Fruit fly (Drosophila melanogaster) whole organism, embryonic: ENCODE results near the gene Sil1.

Experiments used
- Antp ChIP-seq: fragments of 200-800 bp; sonication (Bioruptor generic); optimal IDR thresholded peaks from 3 replicates; lab custom pipeline; 2016; ENCODE audit warnings: missing biosample characterization, missing genetic modification characterization
- Atf3 ChIP-seq: fragments of 200-800 bp; sonication (Bioruptor generic); optimal IDR thresholded peaks from 3 replicates; lab custom pipeline; 2016; ENCODE audit warnings: missing biosample characterization, missing genetic modification characterization
- CG10366 ChIP-seq: fragments of 200-800 bp; sonication (Bioruptor generic); IDR thresholded peaks from 2 replicates; pipeline ENCODE4 v1.3.6; 2022; ENCODE audit warnings: missing biosample characterization, missing genetic modification characterization
- CG11247 ChIP-seq: fragments of 200-800 bp; sonication (Bioruptor generic); IDR thresholded peaks from 2 replicates; pipeline ENCODE4 v1.3.6; 2022; ENCODE audit warnings: missing biosample characterization, missing genetic modification characterization
- CG13123 ChIP-seq: fragments of 200-800 bp; sonication (Bioruptor generic); optimal IDR thresholded peaks from 2 replicates; lab custom pipeline; 2016; ENCODE audit warnings: missing biosample characterization, missing genetic modification characterization
- CG14965 ChIP-seq: fragments of 200-800 bp; sonication (Bioruptor generic); optimal IDR thresholded peaks from 2 replicates; lab custom pipeline; 2016; ENCODE audit warnings: missing biosample characterization, missing genetic modification characterization, borderline replicate concordance
- CG15011 ChIP-seq: fragments of 200-800 bp; sonication (Bioruptor generic); optimal IDR thresholded peaks from 3 replicates; lab custom pipeline; 2018; ENCODE audit warnings: missing biosample characterization, mild to moderate bottlenecking, missing genetic modification characterization
- CG1603 ChIP-seq: fragments of 200-800 bp; sonication (Bioruptor generic); optimal IDR thresholded peaks from 2 replicates; lab custom pipeline; 2019; ENCODE audit warnings: missing biosample characterization, mild to moderate bottlenecking, missing genetic modification characterization, moderate library complexity
- CG2120 ChIP-seq: fragments of 200-800 bp; sonication (Bioruptor generic); optimal IDR thresholded peaks from 3 replicates; lab custom pipeline; 2016; ENCODE audit warnings: missing biosample characterization, missing genetic modification characterization
- CG2875 ChIP-seq: fragments of 200-800 bp; sonication (Bioruptor generic); optimal IDR thresholded peaks from 2 replicates; lab custom pipeline; 2017; ENCODE audit warnings: missing biosample characterization, mild to moderate bottlenecking, missing genetic modification characterization, missing genetic modification reagents
- CG30403 ChIP-seq: fragments of 200-800 bp; sonication (Bioruptor generic); optimal IDR thresholded peaks from 3 replicates; lab custom pipeline; 2016; ENCODE audit warnings: missing biosample characterization, missing genetic modification characterization
- CG42726 ChIP-seq: fragments of 200-800 bp; sonication (Bioruptor generic); IDR thresholded peaks from 2 replicates; pipeline ENCODE4 v1.3.6; 2022; ENCODE audit warnings: missing biosample characterization, missing genetic modification characterization; ENCODE audit not compliant: partially characterized antibody
- CG4360 ChIP-seq: fragments of 200-800 bp; sonication (Bioruptor generic); IDR thresholded peaks from 2 replicates; pipeline ENCODE4 v1.3.6; 2022; ENCODE audit warnings: missing biosample characterization, missing genetic modification characterization
- CG4854 ChIP-seq: fragments of 200-800 bp; sonication (Bioruptor generic); optimal IDR thresholded peaks from 2 replicates; lab custom pipeline; 2016; ENCODE audit warnings: missing biosample characterization, missing genetic modification characterization, inconsistent platforms
- CG5180 ChIP-seq: fragments of 200-800 bp; sonication (Bioruptor generic); optimal IDR thresholded peaks from 3 replicates; lab custom pipeline; 2017; ENCODE audit warnings: missing biosample characterization, missing genetic modification characterization, mild to moderate bottlenecking, moderate library complexity, missing genetic modification reagents
- CG6683 ChIP-seq: fragments of 200-800 bp; sonication (Bioruptor generic); optimal IDR thresholded peaks from 2 replicates; lab custom pipeline; 2017; ENCODE audit warnings: missing biosample characterization, mild to moderate bottlenecking, missing genetic modification characterization, missing genetic modification reagents
- CG8388 ChIP-seq: fragments of 200-800 bp; sonication (Bioruptor generic); optimal IDR thresholded peaks from 2 replicates; lab custom pipeline; 2019; ENCODE audit warnings: missing biosample characterization, mild to moderate bottlenecking, missing genetic modification characterization, moderate library complexity
- CG9727 ChIP-seq: fragments of 200-800 bp; sonication (Bioruptor generic); optimal IDR thresholded peaks from 3 replicates; lab custom pipeline; 2017; ENCODE audit warnings: missing biosample characterization, mild to moderate bottlenecking, missing genetic modification characterization
- Dp ChIP-seq: fragments of 200-800 bp; sonication (Bioruptor generic); optimal IDR thresholded peaks from 2 replicates; lab custom pipeline; 2018; ENCODE audit warnings: missing biosample characterization, mild to moderate bottlenecking, missing genetic modification characterization, moderate library complexity
- ERR ChIP-seq: fragments of 200-800 bp; sonication (Bioruptor generic); optimal IDR thresholded peaks from 2 replicates; lab custom pipeline; 2016; ENCODE audit warnings: missing biosample characterization, missing genetic modification characterization
- Fer1 ChIP-seq: fragments of 200-800 bp; sonication (Bioruptor generic); optimal IDR thresholded peaks from 2 replicates; lab custom pipeline; 2017; ENCODE audit warnings: missing biosample characterization, mild to moderate bottlenecking, missing genetic modification characterization
- HLH54F ChIP-seq: fragments of 200-800 bp; sonication (Bioruptor generic); optimal IDR thresholded peaks from 3 replicates; lab custom pipeline; 2016; ENCODE audit warnings: missing biosample characterization, missing genetic modification characterization
- Nf-YC ChIP-seq: fragments of 200-800 bp; optimal IDR thresholded peaks from 3 replicates; lab custom pipeline; 2019; ENCODE audit warnings: missing biosample characterization, mild to moderate bottlenecking, missing genetic modification characterization, moderate library complexity
- Sin3A ChIP-seq: fragments of >200 bp; optimal IDR thresholded peaks from 2 replicates; lab custom pipeline; 2018
- TFAM ChIP-seq: fragments of 200-800 bp; sonication (Bioruptor generic); optimal IDR thresholded peaks from 2 replicates; lab custom pipeline; 2017; ENCODE audit warnings: missing biosample characterization, missing genetic modification characterization, inconsistent platforms
- Xbp1 ChIP-seq: fragments of 200-800 bp; sonication (Bioruptor generic); optimal IDR thresholded peaks from 3 replicates; lab custom pipeline; 2016; ENCODE audit warnings: missing biosample characterization, mild to moderate bottlenecking, missing genetic modification characterization
- ato ChIP-seq: fragments of 200-800 bp; sonication (Bioruptor generic); IDR thresholded peaks from 2 replicates; pipeline ENCODE4 v1.3.6; 2022; ENCODE audit warnings: missing biosample characterization, missing genetic modification characterization; ENCODE audit not compliant: partially characterized antibody
- bowl ChIP-seq: fragments of 200-800 bp; sonication (Bioruptor generic); IDR thresholded peaks from 2 replicates; pipeline ENCODE4 v1.3.6; 2022; ENCODE audit warnings: missing biosample characterization, missing genetic modification characterization
- ewg ChIP-seq: fragments of 200-800 bp; sonication (Bioruptor generic); optimal IDR thresholded peaks from 3 replicates; lab custom pipeline; 2017; ENCODE audit warnings: mild to moderate bottlenecking, missing biosample characterization, missing genetic modification reagents, missing genetic modification characterization
- eyg ChIP-seq: fragments of 200-800 bp; sonication (Bioruptor generic); optimal IDR thresholded peaks from 3 replicates; lab custom pipeline; 2016; ENCODE audit warnings: missing biosample characterization, missing genetic modification characterization
- hbn ChIP-seq: fragments of 200-800 bp; sonication (Bioruptor generic); IDR thresholded peaks from 2 replicates; pipeline ENCODE4 v1.3.6; 2022; ENCODE audit warnings: missing biosample characterization, missing genetic modification characterization; ENCODE audit not compliant: partially characterized antibody
- hth ChIP-seq: fragments of >200 bp; optimal IDR thresholded peaks from 2 replicates; lab custom pipeline; 2017; ENCODE audit warnings: inconsistent platforms
- ind ChIP-seq: fragments of 200-800 bp; sonication (Bioruptor generic); optimal IDR thresholded peaks from 3 replicates; lab custom pipeline; 2016; ENCODE audit warnings: missing biosample characterization, missing genetic modification characterization
- jigr1 ChIP-seq: fragments of 200-800 bp; sonication (Bioruptor generic); IDR thresholded peaks from 3 replicates; pipeline ENCODE4 v1.3.6; 2022; ENCODE audit warnings: missing biosample characterization, missing genetic modification characterization
- ken ChIP-seq: fragments of 200-800 bp; sonication (Bioruptor generic); IDR thresholded peaks from 3 replicates; pipeline ENCODE4 v1.3.6; 2022; ENCODE audit warnings: missing biosample characterization, missing genetic modification characterization
- luna ChIP-seq: fragments of 200-800 bp; sonication (Bioruptor generic); optimal IDR thresholded peaks from 2 replicates; lab custom pipeline; 2016; ENCODE audit warnings: missing biosample characterization, missing genetic modification characterization
- mirr ChIP-seq: fragments of 200-800 bp; sonication (Bioruptor generic); optimal IDR thresholded peaks from 3 replicates; lab custom pipeline; 2018; ENCODE audit warnings: missing biosample characterization, mild to moderate bottlenecking, missing genetic modification characterization
- nau ChIP-seq: fragments of 200-800 bp; sonication (Bioruptor generic); optimal IDR thresholded peaks from 3 replicates; lab custom pipeline; 2017; ENCODE audit warnings: missing biosample characterization, mild to moderate bottlenecking, missing genetic modification characterization, missing genetic modification reagents
- odd ChIP-seq: fragments of 200-800 bp; sonication (Bioruptor generic); optimal IDR thresholded peaks from 2 replicates; lab custom pipeline; 2017; ENCODE audit warnings: missing biosample characterization, mild to moderate bottlenecking, missing genetic modification characterization
- phol ChIP-seq: fragments of 200-800 bp; sonication (Bioruptor generic); optimal IDR thresholded peaks from 3 replicates; lab custom pipeline; 2018; ENCODE audit warnings: missing biosample characterization, mild to moderate bottlenecking, missing genetic modification characterization, moderate library complexity
- pnt ChIP-seq: fragments of 200-800 bp; sonication (Bioruptor generic); optimal IDR thresholded peaks from 3 replicates; lab custom pipeline; 2016; ENCODE audit warnings: missing biosample characterization, missing genetic modification characterization
- ranshi ChIP-seq: fragments of 200-800 bp; sonication (Bioruptor generic); IDR thresholded peaks from 2 replicates; pipeline ENCODE4 v1.3.6; 2022; ENCODE audit warnings: missing biosample characterization, missing genetic modification characterization
- repo ChIP-seq: fragments of 200-800 bp; sonication (Bioruptor generic); optimal IDR thresholded peaks from 2 replicates; lab custom pipeline; 2016; ENCODE audit warnings: missing biosample characterization, missing genetic modification characterization
- shn ChIP-seq: fragments of 200-800 bp; sonication (Bioruptor generic); optimal IDR thresholded peaks from 3 replicates; lab custom pipeline; 2016; ENCODE audit warnings: missing biosample characterization, missing genetic modification characterization
- sna ChIP-seq: fragments of 200-800 bp; sonication (Bioruptor generic); IDR thresholded peaks from 2 replicates; pipeline ENCODE4 v1.3.6; 2022; ENCODE audit warnings: missing biosample characterization, missing genetic modification characterization; ENCODE audit not compliant: partially characterized antibody
- tx ChIP-seq: fragments of 200-800 bp; sonication (Bioruptor generic); optimal IDR thresholded peaks from 2 replicates; lab custom pipeline; 2016; ENCODE audit warnings: missing biosample characterization, missing genetic modification characterization
- unc-4 ChIP-seq: fragments of 200-800 bp; sonication (Bioruptor generic); IDR thresholded peaks from 2 replicates; pipeline ENCODE4 v1.3.6; 2022; ENCODE audit warnings: missing biosample characterization, missing genetic modification characterization; ENCODE audit not compliant: partially characterized antibody
- vvl ChIP-seq: fragments of 200-800 bp; sonication (Bioruptor generic); IDR thresholded peaks from 2 replicates; pipeline ENCODE4 v1.3.6; 2022; ENCODE audit warnings: missing biosample characterization, missing genetic modification characterization
- wdn ChIP-seq: fragments of 200-800 bp; sonication (Bioruptor generic); IDR thresholded peaks from 2 replicates; pipeline ENCODE4 v1.3.6; 2022; ENCODE audit warnings: missing biosample characterization, missing genetic modification characterization
- wek ChIP-seq: fragments of 200-800 bp; sonication (Bioruptor generic); optimal IDR thresholded peaks from 3 replicates; lab custom pipeline; 2018; ENCODE audit warnings: missing biosample characterization, mild to moderate bottlenecking, missing genetic modification characterization, moderate library complexity
- z ChIP-seq: fragments of 200-800 bp; sonication (Bioruptor generic); IDR thresholded peaks from 3 replicates; pipeline ENCODE4 v1.3.6; 2022; ENCODE audit warnings: missing biosample characterization, missing genetic modification characterization

Gene Sil1

DNA sequence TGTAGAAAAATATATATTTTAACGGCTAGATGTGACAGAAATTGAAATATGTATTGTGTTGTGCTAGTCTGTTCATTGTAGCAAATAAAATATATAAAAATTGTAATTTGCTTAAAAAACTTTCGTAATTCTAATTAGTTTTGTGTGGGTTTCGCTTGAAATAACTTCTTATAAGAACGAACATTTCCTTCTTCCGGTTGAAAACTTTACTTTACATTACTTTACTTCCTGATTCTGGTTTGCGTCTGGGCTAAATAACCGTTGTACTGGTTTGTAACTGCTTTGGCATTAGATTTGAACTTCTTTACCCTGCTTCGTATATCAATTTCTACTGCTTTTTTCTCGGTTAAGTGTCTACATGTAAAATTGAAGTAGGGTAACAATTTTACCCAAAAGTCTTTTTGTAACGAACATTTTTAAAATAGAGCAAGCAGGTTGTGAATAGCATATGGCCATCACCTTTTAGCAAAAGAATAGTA lies 41.6 kb downstream of the Sil1 start, which contains the start of gene lobo (continued):
- TF ChIP-seq CG2875 (GFP tag; lab: Kevin White, UChicago) (peak; percentile 30), wek (peak; percentile 18), CG9727 (peak; percentile 31), CG6683 (GFP tag; lab: Kevin White, UChicago) (peak; percentile 67), Sin3A (lab: Kevin White, UChicago) (no peak), CG4360 (GFP tag; lab: Robert Waterston, UW) (no peak), Atf3 (GFP tag; lab: Kevin White, UChicago) (peak; percentile 30), odd (no peak), hth (lab: Kevin White, UChicago) (no peak), Xbp1 (GFP tag; lab: Kevin White, UChicago) (peak; percentile 65), sna (GFP tag; lab: Robert Waterston, UW) (no peak), CG14965 (GFP tag; lab: Kevin White, UChicago) (peak; percentile 11), phol (tag; lab: Kevin White, UChicago) (peak; percentile 75), CG10366 (GFP tag; lab: Robert Waterston, UW) (peak; percentile 70), ken (0 out of 3 replicates have a peak, but pooled peaks have one; percentile 10), ewg (GFP tag; lab: Kevin White, UChicago) (peak; percentile 61), ERR (GFP tag; lab: Kevin White, UChicago) (peak; percentile 12), z (no peak), Dp (peak; percentile 29), shn (GFP tag; lab: Kevin White, UChicago) (peak; percentile 58), eyg (GFP tag; lab: Kevin White, UChicago) (peak; percentile 71), TFAM (GFP tag; lab: Kevin White, UChicago) (no peak), hbn (GFP tag; lab: Robert Waterston, UW) (no peak), tx (peak; percentile 38), wdn (peak; percentile 48; the same call in 1 of the 2 replicates), CG30403 (GFP tag; lab: Kevin White, UChicago) (peak; percentile 39), vvl (GFP tag; lab: Robert Waterston, UW) (peak; percentile 34; the same call in 1 of the 2 replicates), unc-4 (0 out of 2 replicates have a peak, but pooled peaks have one; percentile 25), luna (GFP tag; lab: Kevin White, UChicago) (peak; percentile 27), ranshi (GFP tag; lab: Robert Waterston, UW) (no peak), CG11247 (peak; percentile 39; the same call in 1 of the 2 replicates), Fer1 (GFP tag; lab: Kevin White, UChicago) (peak; percentile 65), mirr (GFP tag; lab: Kevin White, UChicago) (peak; percentile 45), CG4854 (peak; percentile 44), Nf-YC (tag; lab: Kevin White, UChicago) (peak; percentile 33), CG5180 (GFP tag; lab: Kevin White, UChicago) (peak; percentile 35), CG15011 (no peak), Antp (GFP tag; lab: Kevin White, UChicago) (peak; percentile 10), ato (GFP tag; lab: Robert Waterston, UW) (no peak), CG8388 (peak; percentile 8), CG1603 (tag; lab: Kevin White, UChicago) (peak; percentile 74), bowl (GFP tag; lab: Robert Waterston, UW) (no peak), HLH54F (GFP tag; lab: Kevin White, UChicago) (peak; percentile 52), repo (GFP tag; lab: Kevin White, UChicago) (no peak), nau (GFP tag; lab: Kevin White, UChicago) (no peak), CG2120 (GFP tag; lab: Kevin White, UChicago) (peak; percentile 55), CG42726 (GFP tag; lab: Robert Waterston, UW) (peak; percentile 62; the same call in 1 of the 2 replicates), CG13123 (peak; percentile 7), jigr1 (GFP tag; lab: Robert Waterston, UW) (no peak), ind (GFP tag; lab: Kevin White, UChicago) (peak; percentile 13), pnt (peak; percentile 31)
